Worm (Caenorhabditis elegans) whole organism, early embryonic: ENCODE data around the gene prp-8.
A peak's percentile ranks its signal among the peaks of the same experiment; 100 is the strongest.

Source experiments
- B0310.2 ChIP-seq: sonication (generic microtip); optimal IDR thresholded peaks from 2 replicates; lab custom pipeline; 2016; ENCODE audit warnings: mild to moderate bottlenecking, missing genetic modification characterization, missing compliant biosample characterization
- F13C5.2 ChIP-seq: sonication (generic microtip); optimal IDR thresholded peaks from 2 replicates; lab custom pipeline; 2017; ENCODE audit warnings: mild to moderate bottlenecking, missing genetic modification characterization, inconsistent platforms, missing compliant biosample characterization
- aly-1 ChIP-seq: sonication (generic microtip); optimal IDR thresholded peaks from 2 replicates; lab custom pipeline; 2016; ENCODE audit warnings: missing genetic modification characterization, missing compliant biosample characterization
- ama-1 ChIP-seq: fragments of 150-350 bp; optimal IDR thresholded peaks from 2 replicates; lab custom pipeline; 2014
- ceh-13 ChIP-seq: fragments of 200-800 bp; sonication (Bioruptor generic); optimal IDR thresholded peaks from 2 replicates; lab custom pipeline; 2018; ENCODE audit warnings: mild to moderate bottlenecking, missing genetic modification characterization, missing compliant biosample characterization
- ceh-36 ChIP-seq: sonication (generic microtip); optimal IDR thresholded peaks from 2 replicates; lab custom pipeline; 2016; ENCODE audit warnings: missing genetic modification characterization, inconsistent platforms, missing compliant biosample characterization
- ets-7 ChIP-seq: sonication (generic microtip); optimal IDR thresholded peaks from 2 replicates; lab custom pipeline; 2016; ENCODE audit warnings: missing genotype, missing genetic modification characterization, missing compliant biosample characterization
- flt-1 ChIP-seq: fragments of 200-800 bp; sonication (Bioruptor generic); IDR thresholded peaks from 2 replicates; pipeline ENCODE4 v1.3.6; 2022; ENCODE audit warnings: missing genetic modification characterization, missing compliant biosample characterization
- hmbx-1 ChIP-seq: sonication (generic microtip); optimal IDR thresholded peaks from 2 replicates; lab custom pipeline; 2016; ENCODE audit warnings: mild to moderate bottlenecking, missing genetic modification characterization, missing compliant biosample characterization
- hmg-4 ChIP-seq: fragments of 200-800 bp; sonication (Bioruptor generic); optimal IDR thresholded peaks from 2 replicates; lab custom pipeline; 2018; ENCODE audit warnings: mild to moderate bottlenecking, missing genetic modification characterization, missing compliant biosample characterization
- hnd-1 ChIP-seq: sonication (generic microtip); optimal IDR thresholded peaks from 2 replicates; lab custom pipeline; 2016; ENCODE audit warnings: missing genetic modification characterization, missing compliant biosample characterization
- pes-1 ChIP-seq: fragments of 200-800 bp; sonication (Bioruptor generic); IDR thresholded peaks from 2 replicates; pipeline ENCODE4 v1.3.6; 2022; ENCODE audit warnings: missing genetic modification reagents, missing genetic modification characterization, missing compliant biosample characterization
- scrt-1 ChIP-seq: fragments of 200-800 bp; sonication (Bioruptor generic); IDR thresholded peaks from 2 replicates; pipeline ENCODE4 v1.3.6; 2022; ENCODE audit warnings: missing genetic modification characterization, missing compliant biosample characterization
- sea-1 ChIP-seq: fragments of 200-800 bp; sonication (Bioruptor generic); conservative IDR thresholded peaks from 2 replicates; pipeline ENCODE4 v1.3.6; 2022; ENCODE audit warnings: missing genetic modification characterization, missing compliant biosample characterization
- tbx-11 ChIP-seq: fragments of 200-800 bp; sonication (Bioruptor generic); IDR thresholded peaks from 2 replicates; pipeline ENCODE4 v1.3.6; 2022; ENCODE audit warnings: missing genetic modification characterization, missing compliant biosample characterization
- tbx-37 ChIP-seq: fragments of 200-800 bp; sonication (Bioruptor generic); conservative IDR thresholded peaks from 2 replicates; pipeline ENCODE4 v1.3.6; 2022; ENCODE audit warnings: missing genetic modification reagents, missing genetic modification characterization, missing compliant biosample characterization
- tra-4 ChIP-seq: sonication (generic microtip); optimal IDR thresholded peaks from 2 replicates; lab custom pipeline; 2017; ENCODE audit warnings: missing genetic modification characterization, missing compliant biosample characterization

Gene prp-8

ce11 chrIII:8126978-8127377, 37.2 kb upstream of the prp-8 start:
- TF ChIP-seq B0310.2 (tag; lab: Kevin White, UChicago), result no peak
- TF ChIP-seq hmg-4, result peak; percentile 71
- TF ChIP-seq ceh-13 (GFP tag; lab: Kevin White, UChicago), result no peak
- TF ChIP-seq ceh-36 (tag; lab: Kevin White, UChicago), result no peak
- no peak for TF ChIP-seq tra-4
- TF ChIP-seq hnd-1 (tag; lab: Kevin White, UChicago), result no peak
- TF ChIP-seq F13C5.2 (tag; lab: Kevin White, UChicago), result peak; percentile 58
- TF ChIP-seq ets-7 (tag; lab: Kevin White, UChicago), result no peak
- peak; percentile 26 for TF ChIP-seq aly-1 (tag; lab: Kevin White, UChicago)
- TF ChIP-seq hmbx-1 (tag; lab: Kevin White, UChicago), result no peak
- TF ChIP-seq tbx-37 (GFP tag; lab: Robert Waterston, UW), result no peak
- no peak for TF ChIP-seq tbx-11 (GFP tag; lab: Robert Waterston, UW)
- TF ChIP-seq scrt-1 (GFP tag; lab: Robert Waterston, UW), result no peak
- TF ChIP-seq pes-1 (GFP tag; lab: Robert Waterston, UW), result no peak
- TF ChIP-seq sea-1 (GFP tag; lab: Robert Waterston, UW), result peak; percentile 54; the same call in 1 of the 2 replicates
- no peak for TF ChIP-seq flt-1
- no peak for TF ChIP-seq ama-1

- TF ChIP-seq ceh-36 (tag; lab: Kevin White, UChicago) (no peak), scrt-1 (GFP tag; lab: Robert Waterston, UW) (no peak), flt-1 (no peak), pes-1 (GFP tag; lab: Robert Waterston, UW) (no peak), tra-4 (no peak), hmbx-1 (tag; lab: Kevin White, UChicago) (no peak), sea-1 (GFP tag; lab: Robert Waterston, UW) (no peak), tbx-11 (GFP tag; lab: Robert Waterston, UW) (no peak), hnd-1 (tag; lab: Kevin White, UChicago) (no peak), aly-1 (tag; lab: Kevin White, UChicago) (no peak), ama-1 (no peak), ceh-13 (GFP tag; lab: Kevin White, UChicago) (no peak), F13C5.2 (tag; lab: Kevin White, UChicago) (no peak), B0310.2 (tag; lab: Kevin White, UChicago) (no peak)
Observed at ce11 chrIII:8129195-8129594, 35.0 kb upstream of the prp-8 start.

ce11 chrIII:8130177-8130902, 33.8 kb upstream of the prp-8 start, which contains the start of the genes rpl-21 and C14B9.10:
Gene rpl-21 (minus strand): TSS chrIII:8130227.
Gene C14B9.10 (plus strand): TSS chrIII:8130852.
- TF ChIP-seq hmg-4 (peak; percentile 2), ets-7 (tag; lab: Kevin White, UChicago) (no peak), pes-1 (GFP tag; lab: Robert Waterston, UW) (no peak), F13C5.2 (tag; lab: Kevin White, UChicago) (peak; percentile 17), ceh-13 (GFP tag; lab: Kevin White, UChicago) (no peak), ceh-36 (tag; lab: Kevin White, UChicago) (no peak)

ce11 chrIII:8132496-8132895, 31.7 kb upstream of the prp-8 start:
- TF ChIP-seq hmg-4 (peak; percentile 51), flt-1 (no peak)

ce11 chrIII:8133346-8133745, 30.8 kb upstream of the prp-8 start, which contains the start of gene C14B9.2:
Gene C14B9.2 (plus strand): TSS chrIII:8133665.
- TF ChIP-seq hmbx-1 (tag; lab: Kevin White, UChicago), result no peak

- TF ChIP-seq ceh-36 (tag; lab: Kevin White, UChicago) (no peak), ama-1 (peak; percentile 46)
Observed at ce11 chrIII:8136517-8137099, 27.6 kb upstream of the prp-8 start.

- TF ChIP-seq scrt-1 (GFP tag; lab: Robert Waterston, UW), result no peak
Observed at ce11 chrIII:8137777-8138176, 26.4 kb upstream of the prp-8 start, which contains the start of gene hsp-12.2. Gene hsp-12.2 (plus strand): TSS chrIII:8138077.

- TF ChIP-seq tra-4, result no peak
- TF ChIP-seq tbx-37 (GFP tag; lab: Robert Waterston, UW), result no peak
- no peak for TF ChIP-seq hnd-1 (tag; lab: Kevin White, UChicago)
- TF ChIP-seq scrt-1 (GFP tag; lab: Robert Waterston, UW), result no peak
- no peak for TF ChIP-seq flt-1
- no peak for TF ChIP-seq aly-1 (tag; lab: Kevin White, UChicago)
- TF ChIP-seq ets-7 (tag; lab: Kevin White, UChicago), result no peak
Observed at ce11 chrIII:8142217-8142616, 22.0 kb upstream of the prp-8 start.
